Fruit fly (Drosophila melanogaster): ENCODE data around the gene Mco4.

Gene Mco4

DNA sequence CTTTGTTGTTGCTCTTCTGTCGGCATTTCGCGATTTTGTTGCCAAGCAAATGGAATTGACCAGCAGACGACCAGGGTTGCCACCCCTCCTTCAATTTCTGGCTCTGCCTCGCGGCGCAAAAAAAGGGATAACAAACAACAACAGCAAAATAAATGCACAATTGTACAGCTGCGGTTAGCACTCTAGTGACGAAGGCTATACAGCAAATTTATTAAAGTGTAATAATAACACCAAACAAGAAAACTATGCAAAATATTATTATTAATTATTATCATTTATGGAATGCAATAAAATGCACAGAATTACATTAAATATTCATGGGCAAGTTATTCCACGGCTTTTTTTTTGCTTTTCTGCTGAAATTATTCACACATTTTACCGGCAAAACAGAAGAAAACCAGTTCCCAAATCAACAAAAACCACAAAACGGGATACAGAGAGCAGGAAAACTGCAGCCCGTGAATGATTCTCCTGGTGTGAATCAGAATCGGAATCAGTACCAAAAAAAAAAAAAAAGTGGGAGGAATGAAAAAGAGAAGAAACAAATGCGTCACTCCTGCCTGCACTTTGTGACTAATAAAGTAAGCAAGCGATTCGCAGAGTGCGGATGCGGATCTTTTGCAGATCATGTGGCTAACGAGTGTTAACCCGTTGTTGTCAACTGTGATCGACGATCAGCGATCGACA, 23.4 kb upstream of the Mco4 start (continued):
- peak; percentile 59 for TF ChIP-seq CG10669 (GFP tag; optimal IDR thresholded peaks at IDR 0.05)
- TF ChIP-seq Met (GFP tag; optimal IDR thresholded peaks at IDR 0.05): peak; percentile 75
- peak; percentile 52 for TF ChIP-seq cyc (GFP tag; optimal IDR thresholded peaks at IDR 0.05)
- TF ChIP-seq net (GFP tag; optimal IDR thresholded peaks at IDR 0.05): peak; percentile 33
- TF ChIP-seq topi (GFP tag; optimal IDR thresholded peaks at IDR 0.05): peak; percentile 68
- TF ChIP-seq Ets21C (GFP tag; optimal IDR thresholded peaks at IDR 0.05): peak; percentile 28
- TF ChIP-seq CG6808 (GFP tag; optimal IDR thresholded peaks at IDR 0.05): peak; percentile 65
- TF ChIP-seq dsx (GFP tag; optimal IDR thresholded peaks at IDR 0.05; ENCODE audit: poor library complexity, severe bottlenecking): peak; percentile 27
- TF ChIP-seq Hr4 (GFP tag; optimal IDR thresholded peaks at IDR 0.05): peak; percentile 53
- TF ChIP-seq fd59A (GFP tag; optimal IDR thresholded peaks at IDR 0.05): peak; percentile 7
- TF ChIP-seq CG11902 (GFP tag; optimal IDR thresholded peaks at IDR 0.05): peak; percentile 14
- peak; percentile 20 for TF ChIP-seq CG7368 (GFP tag; optimal IDR thresholded peaks at IDR 0.05)
- TF ChIP-seq achi (GFP tag; optimal IDR thresholded peaks at IDR 0.05): peak; percentile 38
- peak; percentile 51 for TF ChIP-seq Hr39 (GFP tag; optimal IDR thresholded peaks at IDR 0.05)
- no peak for TF ChIP-seq fkh (GFP tag; optimal IDR thresholded peaks at IDR 0.05)
- peak; percentile 25 for TF ChIP-seq vri (GFP tag; optimal IDR thresholded peaks at IDR 0.05)
- peak; percentile 72 for TF ChIP-seq Sox102F (GFP tag; optimal IDR thresholded peaks at IDR 0.05)
- peak; percentile 73 for TF ChIP-seq CG32006 (GFP tag; optimal IDR thresholded peaks at IDR 0.05)

dm6 chrX:17878632-17879033, 22.7 kb upstream of the Mco4 start:
- TF ChIP-seq Hr39 (GFP tag; optimal IDR thresholded peaks at IDR 0.05) (no peak), Blimp-1 (GFP tag; optimal IDR thresholded peaks at IDR 0.05) (no peak), CG8632 (GFP tag; optimal IDR thresholded peaks at IDR 0.05) (no peak), CG6854 (GFP tag; optimal IDR thresholded peaks at IDR 0.05) (peak; percentile 42), cyc (GFP tag; optimal IDR thresholded peaks at IDR 0.05) (no peak), CG34406 (GFP tag; optimal IDR thresholded peaks at IDR 0.05) (peak; percentile 16), CG16779 (tag; optimal IDR thresholded peaks at IDR 0.05) (peak; percentile 25), dac (GFP tag; optimal IDR thresholded peaks at IDR 0.05) (no peak), CG4318 (GFP tag; optimal IDR thresholded peaks at IDR 0.05) (no peak), svp (GFP tag) (peak; percentile 94), salr (GFP tag; optimal IDR thresholded peaks at IDR 0.05) (no peak), CG10669 (GFP tag; optimal IDR thresholded peaks at IDR 0.05) (no peak), Eip93F (GFP tag; optimal IDR thresholded peaks at IDR 0.05) (peak; percentile 29), CG32006 (GFP tag; optimal IDR thresholded peaks at IDR 0.05) (no peak), esn (GFP tag; optimal IDR thresholded peaks at IDR 0.05) (no peak), fd85E (GFP tag; optimal IDR thresholded peaks at IDR 0.05) (peak; percentile 46), Sox102F (GFP tag; optimal IDR thresholded peaks at IDR 0.05) (no peak), vri (GFP tag; optimal IDR thresholded peaks at IDR 0.05) (peak; percentile 17), ss (GFP tag; optimal IDR thresholded peaks at IDR 0.05) (peak; percentile 68), Sox14 (GFP tag; optimal IDR thresholded peaks at IDR 0.05) (no peak), CG11762 (GFP tag; optimal IDR thresholded peaks at IDR 0.05; ENCODE audit: insufficient read depth) (no peak), CG15336 (GFP tag; IDR thresholded peaks at IDR 0.05) (peak; percentile 55; the same call in 1 of the 2 replicates), CG9139 (GFP tag; optimal IDR thresholded peaks at IDR 0.05) (peak; percentile 69), Eip78C (GFP tag) (peak; percentile 61), CG8119 (GFP tag; IDR thresholded peaks at IDR 0.05) (peak; percentile 45; the same call in 2 of the 3 replicates), Met (GFP tag; optimal IDR thresholded peaks at IDR 0.05) (peak; percentile 35), Eip75B (GFP tag; optimal IDR thresholded peaks at IDR 0.05) (no peak), OdsH (GFP tag; optimal IDR thresholded peaks at IDR 0.05) (no peak), Sox15 (GFP tag; optimal IDR thresholded peaks at IDR 0.05) (no peak), CG6163 (GFP tag; IDR thresholded peaks at IDR 0.05) (peak; percentile 82), dsx (GFP tag; optimal IDR thresholded peaks at IDR 0.05; ENCODE audit: poor library complexity, severe bottlenecking) (no peak), Ets21C (GFP tag; optimal IDR thresholded peaks at IDR 0.05) (no peak), CG7368 (GFP tag; optimal IDR thresholded peaks at IDR 0.05) (no peak), CG3032 (tag; optimal IDR thresholded peaks at IDR 0.05) (no peak), CG6808 (GFP tag; optimal IDR thresholded peaks at IDR 0.05) (peak; percentile 23), CG6276 (GFP tag; optimal IDR thresholded peaks at IDR 0.05) (peak; percentile 11), CG31627 (GFP tag; optimal IDR thresholded peaks at IDR 0.05) (no peak), CG8319 (GFP tag; optimal IDR thresholded peaks at IDR 0.05) (no peak), Gug (GFP tag; IDR thresholded peaks at IDR 0.05) (no peak), CG1621 (tag; optimal IDR thresholded peaks at IDR 0.05) (peak; percentile 10)
